Worm (Caenorhabditis elegans): ENCODE results near the gene eif-1.
A peak's percentile ranks its signal among the peaks of the same experiment; 100 is the strongest.

Gene eif-1

DNA sequence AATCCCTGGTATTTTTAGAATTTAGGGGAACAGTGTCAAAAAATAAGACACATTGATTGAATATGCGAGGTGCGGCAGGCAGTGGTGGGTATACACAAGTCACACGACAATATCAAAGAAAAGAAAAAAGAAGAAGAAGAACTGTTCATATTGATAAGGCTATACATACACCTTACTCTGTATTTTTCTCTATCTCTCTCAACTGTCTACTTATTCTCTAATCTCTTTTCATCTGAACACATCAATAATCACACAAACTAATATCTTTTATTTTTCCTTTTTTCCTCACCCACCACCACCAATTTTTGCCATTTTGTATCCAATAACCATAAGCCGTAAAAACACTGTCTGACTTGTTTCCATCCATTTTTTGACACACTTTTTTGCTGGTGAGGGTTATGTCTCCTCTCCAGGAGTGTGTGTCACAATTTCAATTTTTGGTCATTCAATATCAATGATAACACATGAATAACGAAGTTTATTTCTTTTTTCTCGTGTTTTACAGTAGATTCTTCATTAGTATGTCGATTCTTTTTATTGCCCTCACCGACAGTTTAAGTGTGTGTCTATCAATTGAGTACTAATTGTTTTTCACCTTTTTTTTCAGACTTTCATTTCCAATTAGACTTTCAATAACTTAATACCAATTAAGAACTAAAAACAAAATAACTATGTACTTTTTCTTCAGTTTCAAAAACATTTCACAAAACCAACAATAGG lies 26.2 kb upstream of the eif-1 start (continued):
- TF ChIP-seq grh-1 (GFP tag; IDR thresholded peaks at IDR 0.05) (no peak), nhr-12 (tag; optimal IDR thresholded peaks at IDR 0.05) (no peak), ets-5 (GFP tag; IDR thresholded peaks at IDR 0.05) (no peak), skn-1 (tag; optimal IDR thresholded peaks at IDR 0.05) (no peak), lin-14 (GFP tag; optimal IDR thresholded peaks at IDR 0.05) (peak; percentile 81), tlp-1 (tag; optimal IDR thresholded peaks at IDR 0.05) (no peak), C16A3.4 (tag; optimal IDR thresholded peaks at IDR 0.05) (no peak), aly-2 (tag; optimal IDR thresholded peaks at IDR 0.05) (no peak), unc-30 (tag; optimal IDR thresholded peaks at IDR 0.05) (no peak), nhr-85 (tag) (peak; percentile 89), nhr-76 (tag; optimal IDR thresholded peaks at IDR 0.05) (no peak), mab-9 (GFP tag; IDR thresholded peaks at IDR 0.05) (no peak), elt-3 (tag; optimal IDR thresholded peaks at IDR 0.05) (peak in 5 of 6 experiments; percentile 12 to 89 (median 84)), nhr-28 (tag; optimal IDR thresholded peaks at IDR 0.05) (no peak), nhr-71 (tag; optimal IDR thresholded peaks at IDR 0.05) (peak; percentile 54), nhr-19 (GFP tag; conservative IDR thresholded peaks at IDR 0.05) (no peak), snpc-4 (tag; optimal IDR thresholded peaks at IDR 0.05) (no peak), efl-1 (optimal IDR thresholded peaks at IDR 0.05) (no peak), efl-1 (GFP tag; optimal IDR thresholded peaks at IDR 0.05 in 1 of 2) (peak in 1 of 2 experiments; percentile 89), swsn-7 (tag; optimal IDR thresholded peaks at IDR 0.05) (no peak), xbp-1 (tag; optimal IDR thresholded peaks at IDR 0.05) (no peak), nhr-20 (tag; optimal IDR thresholded peaks at IDR 0.05) (peak; percentile 57), unc-98 (GFP tag; IDR thresholded peaks at IDR 0.05) (no peak), dpl-1 (GFP tag; optimal IDR thresholded peaks at IDR 0.05) (peak in 1 of 3 experiments; percentile 15), ceh-8 (GFP tag; optimal IDR thresholded peaks at IDR 0.05) (no peak), Y116A8C.19 (tag; optimal IDR thresholded peaks at IDR 0.05; ENCODE audit: borderline replicate concordance) (no peak), F16B12.6 (tag; optimal IDR thresholded peaks at IDR 0.05) (no peak), pqm-1 (tag; optimal IDR thresholded peaks at IDR 0.05) (peak; percentile 20), elt-2 (tag; optimal IDR thresholded peaks at IDR 0.05) (peak; percentile 96), mep-1 (tag; optimal IDR thresholded peaks at IDR 0.05) (no peak), nhr-90 (tag; optimal IDR thresholded peaks at IDR 0.05; ENCODE audit: poor library complexity) (peak; percentile 24), fkh-4 (tag; optimal IDR thresholded peaks at IDR 0.05; ENCODE audit: borderline replicate concordance) (no peak), sox-4 (tag; optimal IDR thresholded peaks at IDR 0.05) (no peak), lin-39 (tag; optimal IDR thresholded peaks at IDR 0.05) (no peak), ceh-88 (GFP tag; IDR thresholded peaks at IDR 0.05) (0 out of 2 replicates have a peak, but pooled peaks have one; percentile 16)

DNA sequence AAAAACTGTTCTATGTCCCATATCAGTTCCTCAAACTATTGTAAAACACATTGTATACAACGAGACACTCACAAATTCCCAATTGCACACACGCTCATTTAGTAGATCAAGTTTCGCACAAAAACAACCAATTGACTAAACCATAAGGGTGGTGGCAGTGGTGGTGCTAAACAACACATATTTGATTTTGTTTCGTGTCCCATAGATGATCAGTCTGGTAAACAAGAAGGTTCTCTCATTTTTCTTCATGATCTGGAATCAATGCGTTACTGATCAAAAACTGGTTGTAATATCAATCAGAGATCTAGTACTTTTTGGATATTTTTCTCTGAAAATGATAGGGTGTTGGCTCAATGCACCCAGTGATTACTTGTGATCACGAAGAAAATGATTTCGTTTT lies 25.2 kb upstream of the eif-1 start:
- TF ChIP-seq lin-15B (tag; optimal IDR thresholded peaks at IDR 0.05), result no peak
- TF ChIP-seq efl-1 (optimal IDR thresholded peaks at IDR 0.05), result no peak
- TF ChIP-seq efl-1 (GFP tag; optimal IDR thresholded peaks at IDR 0.05 in 1 of 2), result peak in 1 of 2 experiments; percentile 88

DNA sequence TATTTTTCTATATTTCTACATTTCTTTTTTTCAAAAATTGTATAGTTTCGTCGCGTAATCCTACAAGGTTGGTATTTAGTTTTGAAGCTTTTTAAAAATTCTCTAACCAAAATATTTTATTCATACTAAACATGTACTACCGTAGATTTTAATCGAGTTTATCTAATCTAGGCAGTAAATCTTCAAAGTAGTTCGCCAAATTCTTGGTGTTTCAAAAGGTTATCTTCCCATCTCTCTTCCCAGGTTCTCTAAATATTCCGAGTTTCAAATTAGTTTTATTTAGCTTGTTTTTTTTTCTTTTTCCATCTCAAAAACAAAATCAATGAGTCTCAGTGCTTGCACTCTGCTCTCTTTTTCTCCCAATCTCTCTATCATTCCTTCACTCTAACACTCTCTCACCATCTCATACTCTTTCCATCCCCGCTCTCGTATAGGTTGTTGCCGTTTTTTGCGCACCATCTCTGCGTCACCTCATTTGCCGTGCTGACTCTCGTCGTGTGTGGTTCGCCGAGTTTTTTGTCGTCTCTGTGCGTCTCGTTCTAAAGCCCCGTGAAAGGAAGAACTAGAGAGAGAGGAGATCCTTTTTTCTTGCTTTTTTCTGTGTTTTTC lies 23.7 kb upstream of the eif-1 start:
- TF ChIP-seq snu-23 (GFP tag; optimal IDR thresholded peaks at IDR 0.05), result peak; percentile 83
- peak; percentile 67 for TF ChIP-seq tbx-2 (tag; optimal IDR thresholded peaks at IDR 0.05)
- TF ChIP-seq ztf-11 (tag; optimal IDR thresholded peaks at IDR 0.05), result peak in 1 of 2 experiments; percentile 12
- TF ChIP-seq unc-130 (tag; optimal IDR thresholded peaks at IDR 0.05), result no peak
- peak; percentile 67 to 76 for TF ChIP-seq lsy-2 (tag; optimal IDR thresholded peaks at IDR 0.05)
- TF ChIP-seq efl-3 (GFP tag; optimal IDR thresholded peaks at IDR 0.05), result no peak
- TF ChIP-seq nhr-76 (tag; optimal IDR thresholded peaks at IDR 0.05), result no peak
- peak; percentile 66 to 70 for TF ChIP-seq lin-35 (GFP tag; optimal IDR thresholded peaks at IDR 0.05)
- TF ChIP-seq mab-9 (GFP tag; IDR thresholded peaks at IDR 0.05), result peak; percentile 18; the same call in 1 of the 2 replicates
- TF ChIP-seq nhr-85 (tag), result peak; percentile 86
- TF ChIP-seq lin-39 (tag; optimal IDR thresholded peaks at IDR 0.05), result no peak
- TF ChIP-seq dpl-1 (GFP tag; optimal IDR thresholded peaks at IDR 0.05), result peak; percentile 22 to 48 (median 45)
- TF ChIP-seq nhr-90 (tag; optimal IDR thresholded peaks at IDR 0.05; ENCODE audit: poor library complexity), result peak; percentile 35
- TF ChIP-seq hpl-2 (GFP tag; optimal IDR thresholded peaks at IDR 0.05), result no peak
- peak; percentile 16 for TF ChIP-seq nhr-77 (tag; optimal IDR thresholded peaks at IDR 0.05)
- no peak for TF ChIP-seq egl-27 (tag; optimal IDR thresholded peaks at IDR 0.05)
- peak; percentile 48 for TF ChIP-seq snpc-4 (tag; optimal IDR thresholded peaks at IDR 0.05)
- TF ChIP-seq jun-1 (tag; optimal IDR thresholded peaks at IDR 0.05), result peak; percentile 64
- no peak for TF ChIP-seq pax-3 (tag; optimal IDR thresholded peaks at IDR 0.05)
- no peak for TF ChIP-seq ceh-63 (GFP tag; optimal IDR thresholded peaks at IDR 0.05)
